Worm (Caenorhabditis elegans): ENCODE data around the gene fbxa-66.

Gene fbxa-66

DNA sequence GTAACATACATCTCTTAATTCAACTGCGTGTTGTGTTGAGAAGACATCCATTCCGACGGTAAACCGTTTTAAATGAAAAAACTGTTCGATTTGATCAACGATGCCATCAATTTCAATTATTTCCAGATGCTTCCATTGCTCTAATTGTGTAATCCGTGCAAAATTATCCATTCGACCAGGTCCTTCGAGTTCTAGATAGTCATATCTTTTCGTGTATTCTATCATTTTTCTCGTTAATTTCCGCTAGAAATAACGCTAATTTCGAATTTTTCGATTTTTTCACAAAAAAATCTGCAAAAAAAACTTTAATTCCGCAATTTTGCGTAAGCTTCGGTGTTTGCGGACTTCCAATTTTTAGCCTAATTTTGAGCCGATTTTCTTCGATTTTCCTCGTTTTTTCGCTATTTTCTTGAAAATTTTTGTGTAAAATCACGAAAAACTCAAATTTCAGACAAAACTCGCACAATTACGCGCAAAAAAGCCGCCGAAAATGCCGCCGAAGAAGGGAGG is at the start of gene fbxa-66, which contains the start of gene iffb-1:
Gene fbxa-66 (minus strand): TSS at position 51 of the 510 bp plus-strand sequence.
Gene iffb-1 (plus strand): TSS at position 452 of the 510 bp plus-strand sequence.
- TF ChIP-seq ztf-18 (tag; optimal IDR thresholded peaks at IDR 0.05) (no peak), ceh-58 (GFP tag; IDR thresholded peaks at IDR 0.05) (no peak), lin-35 (GFP tag; optimal IDR thresholded peaks at IDR 0.05) (no peak), T07F8.4 (tag; optimal IDR thresholded peaks at IDR 0.05) (no peak), ekl-4 (GFP tag; IDR thresholded peaks at IDR 0.05) (no peak), C06A6.2 (GFP tag; conservative IDR thresholded peaks at IDR 0.05) (no peak)

DNA sequence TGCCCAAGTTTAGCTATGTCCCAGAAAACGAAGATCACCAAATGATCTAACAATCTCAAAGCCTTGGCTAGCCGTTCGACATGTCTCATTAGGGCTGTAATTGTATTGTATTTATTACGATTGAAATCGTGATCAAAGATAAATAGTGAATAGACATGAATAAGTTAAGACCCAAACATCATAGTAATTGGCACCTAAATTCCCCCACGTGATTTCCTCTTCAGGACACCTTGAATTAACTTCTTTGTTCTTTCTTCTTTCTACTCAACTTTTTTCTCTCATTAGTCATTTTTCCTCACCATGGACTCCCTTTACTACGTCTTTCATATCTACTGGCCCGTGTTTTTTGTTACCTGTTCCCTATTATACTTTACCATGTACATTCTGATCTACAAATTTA is 48.8 kb upstream of the fbxa-66 start, which contains the start of gene srd-69:
Gene srd-69 (plus strand): TSS at position 301 of the 400 bp plus-strand sequence.
- TF ChIP-seq egl-18 (GFP tag; IDR thresholded peaks at IDR 0.05): no peak
- no peak for TF ChIP-seq let-526 (GFP tag; IDR thresholded peaks at IDR 0.05)
- no peak for TF ChIP-seq sdz-38 (tag; optimal IDR thresholded peaks at IDR 0.05)
- no peak for TF ChIP-seq ztf-6 (GFP tag; IDR thresholded peaks at IDR 0.05)
- TF ChIP-seq let-607 (tag; optimal IDR thresholded peaks at IDR 0.05): no peak
- no peak for TF ChIP-seq T07F8.4 (tag; optimal IDR thresholded peaks at IDR 0.05)
- TF ChIP-seq nhr-27 (tag; optimal IDR thresholded peaks at IDR 0.05): no peak
- no peak for TF ChIP-seq D2030.7 (GFP tag; IDR thresholded peaks at IDR 0.05)
- no peak for TF ChIP-seq ets-4 (GFP tag; optimal IDR thresholded peaks at IDR 0.05)
- TF ChIP-seq mes-4 (tag; optimal IDR thresholded peaks at IDR 0.05): no peak
- no peak for TF ChIP-seq bed-1 (GFP tag; IDR thresholded peaks at IDR 0.05)
- no peak for TF ChIP-seq tbx-9 (tag; optimal IDR thresholded peaks at IDR 0.05; ENCODE audit: borderline replicate concordance)
- no peak for TF ChIP-seq bed-2 (GFP tag; IDR thresholded peaks at IDR 0.05)
- no peak for TF ChIP-seq lin-54 (GFP tag; optimal IDR thresholded peaks at IDR 0.05)
- TF ChIP-seq F37B4.10 (GFP tag; IDR thresholded peaks at IDR 0.05): no peak
- no peak for TF ChIP-seq hlh-12 (tag; optimal IDR thresholded peaks at IDR 0.05)
- no peak for TF ChIP-seq Y56A3A.18 (GFP tag; IDR thresholded peaks at IDR 0.05)
- no peak for TF ChIP-seq ZK185.1 (tag; optimal IDR thresholded peaks at IDR 0.05; ENCODE audit: poor library complexity, severe bottlenecking)
- TF ChIP-seq lsl-1 (GFP tag; optimal IDR thresholded peaks at IDR 0.05): no peak

DNA sequence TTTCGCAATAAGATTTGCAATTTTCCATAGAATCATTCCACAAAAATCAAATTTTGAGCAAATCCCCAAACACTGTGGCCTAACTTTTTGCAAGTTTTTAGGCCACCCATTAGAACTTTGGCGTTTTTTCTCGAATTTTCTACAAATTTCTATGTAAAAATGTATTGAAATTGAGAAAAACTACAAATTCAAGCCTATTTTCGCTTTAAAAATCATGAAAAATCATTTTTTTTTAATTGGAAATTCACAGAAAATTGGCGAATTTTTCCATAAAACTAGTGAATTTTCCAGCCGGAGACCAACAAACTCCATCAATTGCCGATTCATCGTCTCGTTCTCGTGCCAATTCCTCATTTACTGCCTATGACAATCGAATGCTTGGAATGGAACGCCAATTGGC is 36.1 kb upstream of the fbxa-66 start:
- no peak for TF ChIP-seq hmg-20 (GFP tag; IDR thresholded peaks at IDR 0.05)
- TF ChIP-seq F22D6.2 (tag; optimal IDR thresholded peaks at IDR 0.05): no peak
- TF ChIP-seq unc-62 (GFP tag; optimal IDR thresholded peaks at IDR 0.05): no peak
- no peak for TF ChIP-seq ama-1 (optimal IDR thresholded peaks at IDR 0.05)
- TF ChIP-seq ama-1 (GFP tag; optimal IDR thresholded peaks at IDR 0.05): no peak
- no peak for TF ChIP-seq nfyb-1 (GFP tag; IDR thresholded peaks at IDR 0.05)
- no peak for TF ChIP-seq repo-1 (tag; optimal IDR thresholded peaks at IDR 0.05)
- no peak for TF ChIP-seq ztf-28 (GFP tag; IDR thresholded peaks at IDR 0.05)
- TF ChIP-seq egrh-3 (GFP tag; IDR thresholded peaks at IDR 0.05): no peak
- TF ChIP-seq B0336.3 (GFP tag; IDR thresholded peaks at IDR 0.05): no peak

DNA sequence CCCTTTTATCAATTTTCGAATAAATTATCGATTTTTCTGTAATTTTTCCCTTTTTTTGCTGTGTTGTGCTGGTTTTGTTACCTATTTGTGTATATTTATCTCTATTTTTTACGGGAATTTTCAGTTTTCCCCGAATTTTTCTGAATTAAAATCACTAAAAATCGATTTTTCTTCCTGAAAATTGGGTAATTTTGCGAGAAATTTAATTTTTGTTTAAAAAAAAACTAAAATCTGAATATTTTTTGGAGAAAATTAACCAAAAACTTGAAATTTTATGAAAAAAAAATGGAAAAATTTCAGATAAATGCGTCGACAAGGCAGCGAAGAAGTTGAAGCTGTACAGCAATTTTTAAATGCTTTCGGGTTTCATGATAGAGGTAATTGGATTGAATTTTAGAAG is 33.5 kb upstream of the fbxa-66 start, which contains the start of gene gip-1:
Gene gip-1 (plus strand): TSS at position 301 of the 400 bp plus-strand sequence.
- TF ChIP-seq B0019.2 (GFP tag; conservative IDR thresholded peaks at IDR 0.05) (no peak), egrh-3 (GFP tag; IDR thresholded peaks at IDR 0.05) (no peak), ekl-4 (GFP tag; IDR thresholded peaks at IDR 0.05) (no peak), F57C9.4 (tag; optimal IDR thresholded peaks at IDR 0.05) (no peak), madf-6 (GFP tag; IDR thresholded peaks at IDR 0.05) (no peak), T07F8.4 (tag; optimal IDR thresholded peaks at IDR 0.05) (no peak), B0261.1 (tag; optimal IDR thresholded peaks at IDR 0.05) (no peak), mcd-1 (GFP tag; IDR thresholded peaks at IDR 0.05) (no peak), lir-1 (GFP tag; conservative IDR thresholded peaks at IDR 0.05) (no peak), nfya-2 (GFP tag; IDR thresholded peaks at IDR 0.05) (no peak), sdz-38 (tag; optimal IDR thresholded peaks at IDR 0.05) (no peak), efl-1 (GFP tag; optimal IDR thresholded peaks at IDR 0.05) (no peak), unc-130 (GFP tag; optimal IDR thresholded peaks at IDR 0.05) (no peak), D2030.7 (GFP tag; IDR thresholded peaks at IDR 0.05) (no peak), F55B11.4 (tag; optimal IDR thresholded peaks at IDR 0.05; ENCODE audit: borderline replicate concordance, insufficient read depth) (no peak)
